Fruit fly (Drosophila melanogaster): ENCODE data around the gene mura.

Gene mura

DNA sequence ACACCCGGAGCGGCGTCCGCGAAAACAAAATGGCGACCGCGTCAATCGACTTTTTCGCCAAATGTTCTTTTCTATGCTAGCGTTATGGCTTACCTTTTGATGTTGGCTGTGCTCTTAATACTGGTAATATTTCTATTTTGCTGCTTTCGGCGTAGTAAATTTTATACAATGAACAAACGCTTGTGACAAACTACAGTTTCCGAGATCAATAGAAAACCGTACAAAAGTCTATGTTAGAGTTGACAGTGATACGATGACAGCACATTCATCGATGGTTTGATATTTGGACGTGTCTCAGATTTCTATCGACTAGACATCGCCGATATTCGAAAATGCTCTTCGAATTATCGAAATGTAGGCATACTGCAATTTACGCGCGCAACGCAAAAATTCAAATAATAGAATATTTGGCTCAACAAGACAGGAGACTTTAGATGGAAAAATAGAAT is 41.5 kb downstream of the mura start, which contains the start of gene rump:
Gene rump, minus strand, starts transcription at position 255 of the 449 bp plus-strand sequence.
- TF ChIP-seq Dll (optimal IDR thresholded peaks at IDR 0.05) (no peak), usp (GFP tag; optimal IDR thresholded peaks at IDR 0.05) (no peak), EcR (GFP tag; optimal IDR thresholded peaks at IDR 0.05) (no peak), pan (optimal IDR thresholded peaks at IDR 0.05) (no peak), psq (optimal IDR thresholded peaks at IDR 0.05) (no peak), CG8478 (optimal IDR thresholded peaks at IDR 0.05) (no peak)

DNA sequence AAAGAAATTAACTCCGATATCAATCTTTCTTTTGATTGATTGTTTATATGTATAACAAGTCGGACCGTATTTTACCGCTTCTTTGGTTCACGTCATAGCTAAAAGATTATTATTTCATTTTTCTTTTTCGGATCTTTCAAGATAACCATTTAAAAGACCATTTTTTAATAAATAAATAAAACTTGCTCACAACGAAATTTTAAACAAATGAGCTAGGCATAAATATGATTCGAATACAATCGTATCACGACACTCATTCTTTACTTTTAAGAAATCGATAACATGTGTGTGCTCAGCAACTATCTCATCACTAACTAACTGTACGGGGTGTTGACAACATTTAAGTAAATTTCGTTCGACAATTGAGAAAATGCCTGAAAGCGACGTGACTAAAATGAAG is 47.3 kb downstream of the mura start, which contains the start of gene CG8149:
Gene CG8149, plus strand, starts transcription at position 302 of the 400 bp plus-strand sequence.
- no peak for TF ChIP-seq pan (optimal IDR thresholded peaks at IDR 0.05)
- TF ChIP-seq psq (optimal IDR thresholded peaks at IDR 0.05), result no peak
- no peak for TF ChIP-seq EcR (GFP tag; optimal IDR thresholded peaks at IDR 0.05)
- no peak for TF ChIP-seq CG8478 (optimal IDR thresholded peaks at IDR 0.05)
- no peak for TF ChIP-seq Dll (optimal IDR thresholded peaks at IDR 0.05)
- TF ChIP-seq usp (GFP tag; optimal IDR thresholded peaks at IDR 0.05), result no peak

DNA sequence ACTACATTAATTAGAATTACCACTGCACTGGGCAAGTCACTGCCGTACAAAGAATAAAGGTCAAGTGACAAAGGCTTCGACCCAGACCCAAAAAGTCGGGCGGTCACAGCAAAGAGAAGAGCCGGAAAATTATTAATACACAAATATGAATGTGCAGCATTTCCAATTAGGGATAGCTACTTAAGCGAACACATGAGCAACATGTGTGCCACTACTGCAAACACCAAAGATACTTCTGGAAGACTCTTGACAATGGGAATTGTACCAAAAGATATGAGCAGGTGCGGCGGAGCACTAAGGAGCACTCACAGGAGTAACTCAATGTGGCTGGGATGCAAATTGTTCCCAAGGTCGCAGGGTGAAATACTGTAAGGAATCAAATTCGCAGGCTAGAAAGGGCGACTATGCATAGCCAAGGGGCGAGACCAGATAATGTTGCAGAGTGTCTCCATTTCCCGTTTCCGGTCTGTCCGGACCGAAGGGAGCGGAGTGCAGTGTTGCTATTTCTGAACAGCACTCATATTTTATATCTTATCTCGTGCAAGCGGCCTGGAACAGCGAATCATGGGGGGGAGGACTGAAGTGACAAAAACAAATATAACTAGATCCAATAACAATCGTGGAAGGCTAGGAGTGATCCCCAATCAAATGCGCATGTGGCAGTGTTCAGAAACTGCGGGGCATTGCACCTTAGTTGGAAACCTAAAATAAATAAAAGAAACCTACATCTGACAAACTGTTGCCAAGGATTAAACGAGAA is 48.1 kb downstream of the mura start:
- TF ChIP-seq EcR (GFP tag; optimal IDR thresholded peaks at IDR 0.05) (peak in 1 of 2 experiments; percentile 16), psq (optimal IDR thresholded peaks at IDR 0.05) (no peak), usp (GFP tag; optimal IDR thresholded peaks at IDR 0.05) (no peak)

DNA sequence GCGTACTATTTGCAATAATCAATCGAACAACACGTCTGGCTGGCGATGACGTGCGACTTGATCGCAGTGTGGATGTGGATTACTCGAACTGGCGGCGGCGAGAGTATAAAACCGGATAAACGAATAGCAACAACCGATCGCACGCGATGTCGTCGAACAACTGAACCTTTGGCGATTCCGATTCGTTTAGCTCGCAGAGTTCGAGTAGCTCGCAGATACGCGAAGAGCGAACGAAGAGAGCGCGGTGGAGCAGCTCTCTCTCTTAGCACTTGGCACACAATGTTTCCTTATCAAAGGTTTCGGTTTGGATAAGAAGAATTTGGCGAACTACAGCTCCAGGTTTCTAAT is 49.2 kb downstream of the mura start, which contains the start of gene RhoL:
Gene RhoL, minus strand, starts transcription at position 166 of the 348 bp plus-strand sequence.
- TF ChIP-seq EcR (GFP tag; optimal IDR thresholded peaks at IDR 0.05) (no peak), pan (optimal IDR thresholded peaks at IDR 0.05) (no peak), Dll (optimal IDR thresholded peaks at IDR 0.05) (no peak), CG8478 (optimal IDR thresholded peaks at IDR 0.05) (no peak), usp (GFP tag; optimal IDR thresholded peaks at IDR 0.05) (no peak), psq (optimal IDR thresholded peaks at IDR 0.05) (no peak)

DNA sequence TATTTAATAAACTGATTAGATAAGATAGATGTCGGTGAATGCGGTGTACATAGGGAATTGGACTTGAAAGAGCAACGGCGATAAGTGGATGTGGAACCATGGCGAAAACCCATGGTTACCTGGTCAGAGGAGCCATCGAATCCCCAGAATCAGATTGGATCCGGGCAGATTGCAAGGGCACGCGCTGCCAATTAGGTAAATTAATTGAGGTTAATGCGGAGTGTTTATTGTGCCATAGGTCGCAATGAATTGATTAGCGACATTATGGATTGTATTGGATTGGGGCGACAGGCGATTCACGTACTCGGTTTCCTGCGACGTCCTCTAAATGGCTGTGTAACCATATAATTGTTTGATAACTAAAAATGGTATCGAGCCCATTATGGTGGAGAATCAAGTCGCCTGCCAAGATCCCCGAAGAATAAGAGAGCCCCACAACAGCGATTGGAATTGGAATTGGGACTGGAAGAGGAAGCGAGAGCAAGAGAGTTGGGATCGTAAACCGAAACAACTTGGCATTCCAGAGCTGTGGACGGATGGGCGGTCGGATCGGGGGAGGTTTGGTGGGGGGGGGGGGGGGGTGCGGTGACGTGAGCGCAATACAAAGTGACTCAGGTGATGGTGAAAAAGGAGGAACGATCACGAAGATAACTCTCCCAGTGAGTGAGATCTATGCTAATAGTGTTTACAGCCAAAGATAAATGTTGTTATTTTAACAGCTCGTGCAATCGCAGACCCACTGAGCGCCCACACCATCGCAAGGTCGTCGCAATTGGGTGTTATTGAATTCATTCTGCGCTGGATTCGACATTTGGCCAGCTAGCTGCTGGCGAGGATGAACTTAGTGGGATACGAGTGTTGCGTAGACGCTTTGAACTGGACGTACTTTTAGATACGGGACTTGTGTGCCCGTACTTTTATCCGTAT is 49.9 kb downstream of the mura start:
- no peak for TF ChIP-seq Dll (optimal IDR thresholded peaks at IDR 0.05)
- no peak for TF ChIP-seq CG8478 (optimal IDR thresholded peaks at IDR 0.05)
- TF ChIP-seq EcR (GFP tag; optimal IDR thresholded peaks at IDR 0.05), result no peak
- no peak for TF ChIP-seq pan (optimal IDR thresholded peaks at IDR 0.05)
- no peak for TF ChIP-seq usp (GFP tag; optimal IDR thresholded peaks at IDR 0.05)
- no peak for TF ChIP-seq psq (optimal IDR thresholded peaks at IDR 0.05)

DNA sequence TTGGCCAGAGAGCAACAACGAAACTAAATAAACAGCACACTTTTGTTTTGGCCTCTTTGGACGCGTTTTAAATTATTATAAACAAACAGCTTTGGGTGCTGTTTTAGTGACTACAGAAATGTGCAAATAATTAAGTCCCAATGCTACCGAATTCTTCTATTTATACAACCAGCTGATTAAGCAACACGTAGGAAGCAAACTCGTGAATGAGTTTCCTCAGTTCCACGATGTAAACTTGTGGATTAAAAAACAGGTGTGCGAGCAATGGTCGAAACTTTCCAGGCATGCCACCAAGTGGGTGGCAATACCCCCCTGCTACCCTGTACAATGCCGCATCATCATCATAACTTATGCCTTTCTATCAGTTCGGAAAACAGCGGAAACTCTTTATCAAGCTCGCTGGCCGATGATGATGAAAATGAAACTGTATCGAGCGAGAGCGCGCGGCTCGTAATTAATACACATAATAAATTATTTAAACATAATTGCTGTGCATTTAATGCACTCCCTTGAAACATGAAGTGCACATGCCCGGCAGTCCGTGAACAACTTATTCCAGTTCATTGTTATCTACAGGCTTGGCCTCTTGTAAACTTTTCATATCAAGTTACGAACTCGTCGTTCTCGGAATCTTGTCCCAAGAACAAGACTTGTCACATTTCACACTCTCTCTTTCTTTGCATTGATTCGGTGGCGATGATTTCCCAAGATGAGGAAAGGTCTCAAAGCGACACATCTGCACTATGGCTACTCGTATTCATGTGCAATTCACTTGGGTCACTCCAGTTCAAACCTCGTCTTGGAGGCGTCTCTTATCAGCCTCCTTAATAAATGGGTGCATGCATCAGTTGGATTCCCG is 51.2 kb downstream of the mura start:
- TF ChIP-seq CG8478 (optimal IDR thresholded peaks at IDR 0.05) (no peak), usp (GFP tag; optimal IDR thresholded peaks at IDR 0.05) (no peak)

DNA sequence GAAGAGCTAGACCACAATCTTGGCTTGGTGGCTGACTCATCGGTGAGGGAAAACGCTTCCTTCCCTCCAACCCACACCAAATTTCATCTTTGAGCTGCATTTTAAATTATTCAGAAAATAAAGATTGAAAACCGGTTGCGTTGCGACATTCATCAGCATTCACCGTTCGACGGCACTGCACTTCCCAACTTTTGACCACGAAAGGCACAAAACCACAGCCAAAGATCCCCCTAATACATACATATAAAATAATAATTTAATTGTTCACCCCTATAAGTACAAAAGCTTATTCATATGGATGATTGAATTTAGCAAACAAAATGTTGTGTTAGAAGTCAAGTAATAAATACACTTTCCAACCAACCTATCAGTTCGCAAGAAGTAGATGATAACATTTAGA is 52.4 kb downstream of the mura start:
- TF ChIP-seq Dll (optimal IDR thresholded peaks at IDR 0.05), result no peak
- TF ChIP-seq EcR (GFP tag; optimal IDR thresholded peaks at IDR 0.05), result no peak
- no peak for TF ChIP-seq pan (optimal IDR thresholded peaks at IDR 0.05)
- TF ChIP-seq CG8478 (optimal IDR thresholded peaks at IDR 0.05), result no peak
- TF ChIP-seq usp (GFP tag; optimal IDR thresholded peaks at IDR 0.05), result no peak
- TF ChIP-seq psq (optimal IDR thresholded peaks at IDR 0.05), result no peak

DNA sequence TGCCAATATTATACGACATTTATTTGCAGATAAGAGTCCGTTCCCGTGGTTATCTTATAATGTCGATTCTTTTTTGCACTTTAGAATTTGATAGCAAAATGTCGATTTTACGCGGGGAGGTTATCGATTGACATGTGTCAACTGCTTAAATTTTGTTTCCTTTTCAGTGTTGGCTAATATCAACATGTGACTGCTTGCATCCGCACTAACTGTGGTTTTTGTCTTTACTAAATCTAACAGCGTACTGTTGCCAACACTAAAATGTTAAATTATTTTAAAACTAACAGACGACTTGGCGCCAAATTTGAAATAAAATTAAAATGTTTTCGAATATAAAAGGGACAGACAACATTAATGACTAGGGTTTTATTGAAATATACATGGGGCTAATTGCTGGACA is 54.9 kb downstream of the mura start:
- TF ChIP-seq EcR (GFP tag; optimal IDR thresholded peaks at IDR 0.05) (no peak), psq (optimal IDR thresholded peaks at IDR 0.05) (no peak), Dll (optimal IDR thresholded peaks at IDR 0.05) (no peak), usp (GFP tag; optimal IDR thresholded peaks at IDR 0.05) (no peak), CG8478 (optimal IDR thresholded peaks at IDR 0.05) (no peak), pan (optimal IDR thresholded peaks at IDR 0.05) (no peak)

DNA sequence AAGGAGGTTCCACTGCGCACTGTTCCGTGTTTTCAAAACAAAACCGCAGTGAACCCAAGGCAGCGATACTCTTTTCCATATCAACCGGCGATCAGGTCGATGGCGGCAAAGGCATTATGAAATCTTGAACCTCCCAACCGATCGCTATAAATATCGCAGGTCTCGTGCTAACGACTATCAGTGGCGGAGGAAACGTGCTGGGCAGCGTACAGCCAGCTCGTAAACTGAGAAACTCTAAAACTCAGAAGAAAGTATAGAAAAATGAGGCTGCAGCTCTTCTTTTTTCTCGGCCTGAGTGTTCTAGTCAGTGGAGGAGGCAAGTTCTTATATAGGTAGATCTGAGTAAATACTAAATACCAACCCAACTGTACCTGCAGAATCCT is 57.0 kb downstream of the mura start, which contains the start of gene phu:
Gene phu, plus strand, starts transcription at position 175 of the 383 bp plus-strand sequence.
- TF ChIP-seq usp (GFP tag; optimal IDR thresholded peaks at IDR 0.05), result no peak

DNA sequence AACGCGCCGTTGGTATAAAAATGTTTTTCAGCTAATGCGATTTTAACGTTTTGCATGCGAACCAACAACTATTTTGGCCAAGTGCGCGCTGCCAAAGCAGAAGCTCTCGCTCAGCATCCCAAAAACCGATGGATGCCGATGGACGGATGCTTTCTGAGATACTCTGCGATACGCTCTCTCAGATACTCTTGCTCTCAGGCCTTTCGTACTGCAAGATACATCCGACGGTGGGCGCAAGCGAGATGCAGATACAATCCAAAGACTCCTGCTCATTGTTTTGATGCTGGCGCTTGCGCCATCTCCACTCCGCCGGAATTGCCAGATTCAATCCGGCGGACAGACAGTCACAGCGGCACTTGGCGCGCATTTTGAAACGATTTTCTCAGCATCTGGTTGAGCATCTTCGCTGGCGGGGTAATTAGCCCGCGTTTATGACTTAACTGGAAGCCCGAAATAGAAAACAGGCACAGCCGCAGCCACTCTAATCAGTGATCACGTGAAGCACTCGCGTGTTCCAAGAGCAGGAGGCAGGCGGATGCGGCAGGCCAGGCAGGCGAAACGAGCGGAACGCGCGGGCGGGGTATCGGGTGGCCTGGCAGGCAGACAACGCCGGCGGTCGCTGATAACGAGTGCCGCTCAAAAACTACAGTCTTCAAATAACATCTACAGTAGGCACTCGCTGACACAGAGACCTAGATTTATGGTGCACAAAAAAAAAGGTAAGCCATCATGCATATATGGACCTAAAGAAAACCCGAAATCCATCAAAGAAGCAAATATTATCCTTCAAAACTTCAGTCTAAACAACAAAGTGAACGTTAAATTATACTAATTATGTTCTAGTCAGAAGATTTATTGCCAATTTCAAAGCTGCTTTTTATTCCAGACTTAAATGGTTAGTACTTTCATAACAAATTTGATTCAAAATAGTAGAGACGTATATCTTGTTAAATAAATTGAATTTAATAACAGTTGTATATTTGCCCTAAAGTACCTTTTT is 57.7 kb downstream of the mura start, which contains the start of gene CG16779:
Gene CG16779, minus strand, starts transcription at position 51 of the 1,000 bp plus-strand sequence.
- TF ChIP-seq Dll (optimal IDR thresholded peaks at IDR 0.05), result no peak
- no peak for TF ChIP-seq usp (GFP tag; optimal IDR thresholded peaks at IDR 0.05)
- TF ChIP-seq EcR (GFP tag; optimal IDR thresholded peaks at IDR 0.05), result no peak
- no peak for TF ChIP-seq psq (optimal IDR thresholded peaks at IDR 0.05)
- TF ChIP-seq pan (optimal IDR thresholded peaks at IDR 0.05), result no peak
- TF ChIP-seq CG8478 (optimal IDR thresholded peaks at IDR 0.05), result no peak
